Worm (Caenorhabditis elegans): Measurements from ENCODE around the gene F13A2.4.

DNA sequence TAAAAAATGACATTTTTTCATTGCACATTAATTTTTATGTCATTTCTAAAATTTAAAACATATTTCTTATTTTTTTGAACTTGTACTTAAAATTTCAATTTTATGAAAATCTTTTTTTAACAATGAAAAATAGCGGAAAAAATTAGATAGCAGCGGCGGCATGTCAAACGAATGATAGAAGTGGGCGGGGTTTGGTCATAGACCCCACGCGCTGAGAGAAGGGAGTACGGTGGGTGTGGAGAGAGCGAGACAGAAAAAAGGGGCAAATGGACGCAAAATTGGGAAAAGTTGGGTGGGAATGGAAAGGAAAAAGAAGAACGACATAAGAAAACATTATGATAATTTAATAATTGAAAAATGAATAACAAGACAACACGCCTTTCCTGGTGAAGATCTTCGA, 12.1 kb downstream of the F13A2.4 start:
- TF ChIP-seq med-1 (GFP tag; optimal IDR thresholded peaks at IDR 0.05; ENCODE audit: insufficient read depth) (no peak), cog-1 (tag; optimal IDR thresholded peaks at IDR 0.05) (no peak), tab-1 (GFP tag; IDR thresholded peaks at IDR 0.05) (no peak)

Data from whole organism, midembryonic.